Fruit fly (Drosophila melanogaster) whole organism, embryonic: ENCODE measurements around the gene CG11836.

Experiments
- Ada2b ChIP-seq: fragments of 200-800 bp; sonication (Bioruptor generic); IDR thresholded peaks from 2 replicates; pipeline ENCODE4 v1.3.6; 2022; ENCODE audit warnings: missing biosample characterization, missing genetic modification characterization
- Adf1 ChIP-seq: fragments of 200-800 bp; sonication (Bioruptor generic); IDR thresholded peaks from 2 replicates; pipeline ENCODE4 v1.3.6; 2022; ENCODE audit warnings: missing biosample characterization, missing genetic modification characterization
- Bdp1 ChIP-seq: fragments of 200-800 bp; sonication (Bioruptor generic); optimal IDR thresholded peaks from 3 replicates; lab custom pipeline; 2016; ENCODE audit warnings: missing biosample characterization, missing genetic modification characterization
- BtbVII ChIP-seq: fragments of 200-800 bp; sonication (Bioruptor generic); optimal IDR thresholded peaks from 3 replicates; lab custom pipeline; 2017; ENCODE audit warnings: missing biosample characterization, mild to moderate bottlenecking, missing genetic modification characterization
- CG10321 ChIP-seq: fragments of 200-800 bp; sonication (Bioruptor generic); IDR thresholded peaks from 2 replicates; pipeline ENCODE4 v1.3.6; 2022; ENCODE audit warnings: missing biosample characterization, missing genetic modification characterization
- CG10979 ChIP-seq: fragments of 200-800 bp; sonication (Bioruptor generic); optimal IDR thresholded peaks from 2 replicates; lab custom pipeline; 2018; ENCODE audit warnings: missing biosample characterization, mild to moderate bottlenecking, missing genetic modification characterization, moderate library complexity
- CG11398 ChIP-seq: fragments of 200-800 bp; sonication (Bioruptor generic); optimal IDR thresholded peaks from 2 replicates; lab custom pipeline; 2016; ENCODE audit warnings: missing biosample characterization, missing genetic modification characterization
- CG12071 ChIP-seq: fragments of 200-800 bp; sonication (Bioruptor generic); optimal IDR thresholded peaks from 3 replicates; lab custom pipeline; 2018; ENCODE audit warnings: missing biosample characterization, mild to moderate bottlenecking, missing genetic modification characterization
- CG13775 ChIP-seq: fragments of 200-800 bp; sonication (Bioruptor generic); optimal IDR thresholded peaks from 3 replicates; lab custom pipeline; 2017; ENCODE audit warnings: missing biosample characterization, mild to moderate bottlenecking, missing genetic modification characterization
- CG15011 ChIP-seq: fragments of 200-800 bp; sonication (Bioruptor generic); optimal IDR thresholded peaks from 3 replicates; lab custom pipeline; 2018; ENCODE audit warnings: missing biosample characterization, mild to moderate bottlenecking, missing genetic modification characterization
- CG15073 ChIP-seq: fragments of 200-800 bp; sonication (Bioruptor generic); optimal IDR thresholded peaks from 2 replicates; lab custom pipeline; 2016; ENCODE audit warnings: missing biosample characterization, missing genetic modification characterization
- CG42726 ChIP-seq: fragments of 200-800 bp; sonication (Bioruptor generic); IDR thresholded peaks from 2 replicates; pipeline ENCODE4 v1.3.6; 2022; ENCODE audit warnings: missing biosample characterization, missing genetic modification characterization; ENCODE audit not compliant: partially characterized antibody
- CG4820 ChIP-seq: fragments of 200-800 bp; sonication (Bioruptor generic); optimal IDR thresholded peaks from 3 replicates; lab custom pipeline; 2016; ENCODE audit warnings: missing biosample characterization, missing genetic modification characterization
- CG5953 ChIP-seq: fragments of 200-800 bp; sonication (Bioruptor generic); IDR thresholded peaks from 2 replicates; pipeline ENCODE4 v1.3.6; 2022; ENCODE audit warnings: missing biosample characterization, missing genetic modification characterization
- CG7745 ChIP-seq: fragments of 200-800 bp; sonication (Bioruptor generic); optimal IDR thresholded peaks from 2 replicates; lab custom pipeline; 2018; ENCODE audit warnings: missing biosample characterization, mild to moderate bottlenecking, missing genetic modification characterization, moderate library complexity
- CrebB ChIP-seq: fragments of 200-800 bp; sonication (Bioruptor generic); optimal IDR thresholded peaks from 3 replicates; lab custom pipeline; 2018; ENCODE audit warnings: missing biosample characterization, mild to moderate bottlenecking, missing genetic modification characterization
- Dek ChIP-seq: fragments of 200-800 bp; sonication (Bioruptor generic); optimal IDR thresholded peaks from 3 replicates; lab custom pipeline; 2019; ENCODE audit warnings: missing biosample characterization, mild to moderate bottlenecking, missing genetic modification characterization, moderate library complexity
- Dip3 ChIP-seq: fragments of 200-800 bp; sonication (Bioruptor generic); optimal IDR thresholded peaks from 3 replicates; lab custom pipeline; 2016; ENCODE audit warnings: missing biosample characterization, missing genetic modification characterization
- Dref ChIP-seq: fragments of 200-800 bp; sonication (Bioruptor generic); IDR thresholded peaks from 2 replicates; pipeline ENCODE4 v1.3.6; 2022; ENCODE audit warnings: missing biosample characterization, missing genetic modification characterization
- E2f2 ChIP-seq: fragments of 200-800 bp; sonication (Bioruptor generic); IDR thresholded peaks from 2 replicates; pipeline ENCODE4 v1.3.6; 2022; ENCODE audit warnings: missing biosample characterization, missing genetic modification characterization
- Fer1 ChIP-seq: fragments of 200-800 bp; sonication (Bioruptor generic); optimal IDR thresholded peaks from 2 replicates; lab custom pipeline; 2017; ENCODE audit warnings: missing biosample characterization, mild to moderate bottlenecking, missing genetic modification characterization
- HLH54F ChIP-seq: fragments of 200-800 bp; sonication (Bioruptor generic); optimal IDR thresholded peaks from 3 replicates; lab custom pipeline; 2016; ENCODE audit warnings: missing biosample characterization, missing genetic modification characterization
- Hr39 ChIP-seq: fragments of >200 bp; optimal IDR thresholded peaks from 2 replicates; lab custom pipeline; 2017
- NC2β ChIP-seq: fragments of 200-800 bp; sonication (Bioruptor generic); optimal IDR thresholded peaks from 2 replicates; lab custom pipeline; 2016; ENCODE audit warnings: missing biosample characterization, missing genetic modification characterization
- Nf-YC ChIP-seq: fragments of 200-800 bp; optimal IDR thresholded peaks from 3 replicates; lab custom pipeline; 2019; ENCODE audit warnings: missing biosample characterization, mild to moderate bottlenecking, missing genetic modification characterization, moderate library complexity
- ap ChIP-seq: fragments of 200-800 bp; sonication (Bioruptor generic); IDR thresholded peaks from 2 replicates; pipeline ENCODE4 v1.3.6; 2022; ENCODE audit warnings: missing biosample characterization, missing genetic modification characterization
- bab2 ChIP-seq: fragments of 200-800 bp; sonication (Bioruptor generic); optimal IDR thresholded peaks from 2 replicates; lab custom pipeline; 2016; ENCODE audit warnings: missing biosample characterization, missing genetic modification characterization
- bbx ChIP-seq: fragments of 200-800 bp; sonication (Bioruptor generic); IDR thresholded peaks from 2 replicates; pipeline ENCODE4 v1.3.6; 2022; ENCODE audit warnings: missing biosample characterization, missing genetic modification characterization; ENCODE audit not compliant: partially characterized antibody
- chif ChIP-seq, 2 experiments: fragments of 200-800 bp; sonication (Bioruptor generic); optimal IDR thresholded peaks; 3 replicates each; lab custom pipeline; 2016; ENCODE audit warnings: missing biosample characterization in 2 of 2, missing genetic modification characterization in 2 of 2
- chn ChIP-seq: fragments of 200-800 bp; sonication (Bioruptor generic); optimal IDR thresholded peaks from 2 replicates; lab custom pipeline; 2016; ENCODE audit warnings: missing biosample characterization, missing genetic modification characterization
- corto ChIP-seq: fragments of 200-800 bp; sonication (Bioruptor generic); optimal IDR thresholded peaks from 2 replicates; lab custom pipeline; 2016; ENCODE audit warnings: missing biosample characterization, mild to moderate bottlenecking, missing genetic modification characterization, moderate library complexity
- crc ChIP-seq: fragments of 200-800 bp; sonication (Bioruptor generic); optimal IDR thresholded peaks from 2 replicates; lab custom pipeline; 2016; ENCODE audit warnings: missing biosample characterization, missing genetic modification characterization
- danr ChIP-seq: fragments of 200-800 bp; sonication (Bioruptor generic); IDR thresholded peaks from 2 replicates; pipeline ENCODE4 v1.3.6; 2022; ENCODE audit warnings: missing biosample characterization, missing genetic modification characterization
- disco-r ChIP-seq: fragments of 200-800 bp; sonication (Bioruptor generic); optimal IDR thresholded peaks from 2 replicates; lab custom pipeline; 2016; ENCODE audit warnings: missing biosample characterization, missing genetic modification characterization
- dm ChIP-seq: fragments of 200-800 bp; sonication (Bioruptor generic); optimal IDR thresholded peaks from 3 replicates; lab custom pipeline; 2016; ENCODE audit warnings: missing biosample characterization, missing genetic modification characterization
- en ChIP-seq: fragments of 200-800 bp; sonication (Bioruptor generic); optimal IDR thresholded peaks from 2 replicates; lab custom pipeline; 2016; ENCODE audit warnings: missing biosample characterization, missing genetic modification characterization
- fd102C ChIP-seq: fragments of 200-800 bp; sonication (Bioruptor generic); optimal IDR thresholded peaks from 2 replicates; lab custom pipeline; 2018; ENCODE audit warnings: missing biosample characterization, mild to moderate bottlenecking, missing genetic modification characterization, moderate library complexity
- grau ChIP-seq: fragments of 200-800 bp; optimal IDR thresholded peaks from 3 replicates; lab custom pipeline; 2019; ENCODE audit warnings: missing biosample characterization, mild to moderate bottlenecking, missing genetic modification characterization, moderate library complexity
- hb ChIP-seq: fragments of 200-800 bp; sonication (Bioruptor generic); IDR thresholded peaks from 3 replicates; pipeline ENCODE4 v1.3.6; 2022; ENCODE audit warnings: missing biosample characterization, missing genetic modification characterization; ENCODE audit not compliant: partially characterized antibody
- lilli ChIP-seq: fragments of 200-800 bp; sonication (Bioruptor generic); optimal IDR thresholded peaks from 3 replicates; lab custom pipeline; 2016; ENCODE audit warnings: missing biosample characterization, missing genetic modification characterization
- lov ChIP-seq, 2 experiments: fragments of 200-800 bp in 1 of 2; fragments of >200 bp in 1 of 2; sonication (Bioruptor generic) in 1 of 2; IDR thresholded peaks in 1 of 2; optimal IDR thresholded peaks in 1 of 2; 2 replicates in 1 of 2; 3 replicates in 1 of 2; pipeline versions ENCODE4 v1.3.6 to Lab custom; 2017 to 2022; ENCODE audit warnings: missing biosample characterization in 1 of 2, missing genetic modification characterization in 1 of 2
- peb ChIP-seq: fragments of 200-800 bp; sonication (Bioruptor generic); IDR thresholded peaks from 2 replicates; pipeline ENCODE4 v1.3.6; 2022; ENCODE audit warnings: missing biosample characterization, missing genetic modification characterization
- pnt ChIP-seq: fragments of 200-800 bp; sonication (Bioruptor generic); optimal IDR thresholded peaks from 3 replicates; lab custom pipeline; 2016; ENCODE audit warnings: missing biosample characterization, missing genetic modification characterization
- prd ChIP-seq, 3 experiments: fragments of >200 bp in 2 of 3; fragments of 200-800 bp in 1 of 3; sonication (Bioruptor generic) in 1 of 3; optimal IDR thresholded peaks in 2 of 3; IDR thresholded peaks in 1 of 3; 2 replicates in 2 of 3; 3 replicates in 1 of 3; pipeline versions ENCODE4 v1.3.6 to Lab custom; 2017 to 2022; ENCODE audit warnings: missing biosample characterization in 1 of 3, missing genetic modification characterization in 1 of 3
- salm ChIP-seq: fragments of 200-800 bp; sonication (Bioruptor generic); optimal IDR thresholded peaks from 2 replicates; lab custom pipeline; 2018; ENCODE audit warnings: missing biosample characterization, mild to moderate bottlenecking, missing genetic modification characterization
- seq ChIP-seq: fragments of 200-800 bp; sonication (Bioruptor generic); IDR thresholded peaks from 2 replicates; pipeline ENCODE4 v1.3.6; 2022; ENCODE audit warnings: missing biosample characterization, missing genetic modification characterization
- shn ChIP-seq: fragments of 200-800 bp; sonication (Bioruptor generic); optimal IDR thresholded peaks from 3 replicates; lab custom pipeline; 2016; ENCODE audit warnings: missing biosample characterization, missing genetic modification characterization
- slp2 ChIP-seq: fragments of 200-800 bp; sonication (Bioruptor generic); optimal IDR thresholded peaks from 2 replicates; lab custom pipeline; 2016; ENCODE audit warnings: missing biosample characterization, missing genetic modification characterization
- ssp ChIP-seq: fragments of 200-800 bp; sonication (Bioruptor generic); IDR thresholded peaks from 2 replicates; pipeline ENCODE4 v1.3.6; 2022; ENCODE audit warnings: missing biosample characterization, missing genetic modification characterization
- trh ChIP-seq: fragments of 200-800 bp; sonication (Bioruptor generic); optimal IDR thresholded peaks from 2 replicates; lab custom pipeline; 2016; ENCODE audit warnings: missing biosample characterization, missing genetic modification characterization
- wor ChIP-seq: fragments of 200-800 bp; sonication (Bioruptor generic); IDR thresholded peaks from 2 replicates; pipeline ENCODE4 v1.3.6; 2022; ENCODE audit warnings: missing biosample characterization, missing genetic modification characterization

Gene CG11836

DNA sequence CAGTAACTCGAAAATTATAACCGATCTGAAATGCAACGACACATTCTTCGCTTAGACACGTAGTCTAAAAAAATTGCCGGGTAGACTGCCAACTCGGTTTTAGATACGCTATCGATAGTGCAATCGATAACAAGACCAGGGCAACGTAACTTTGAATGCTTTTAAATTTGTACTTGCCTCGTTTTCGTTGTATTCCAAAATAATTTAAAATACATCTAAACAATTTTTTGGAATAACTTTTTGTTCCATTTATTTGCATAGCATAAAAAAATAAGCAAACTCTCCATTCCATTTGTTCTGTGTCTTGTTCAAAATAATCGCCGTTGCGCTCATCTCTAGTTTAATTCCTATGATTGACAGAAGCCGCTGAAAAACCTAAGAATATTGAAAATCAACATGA lies 1.4 kb upstream of the CG11836 start, which contains the start of the genes Stt3B and CG11839:
Stt3B (minus strand) TSS at position 69 of the 400 bp plus-strand sequence.
CG11839 (plus strand) TSS at position 359 of the 400 bp plus-strand sequence.
- TF ChIP-seq CG42726 (peak; percentile 89; the same call in 1 of the 2 replicates), prd (optimal IDR thresholded peaks at IDR 0.05; lab: Kevin White, UChicago) (no peak), prd (GFP tag; IDR thresholded peaks at IDR 0.05; lab: Robert Waterston, UW) (peak; percentile 79), CG4820 (GFP tag; lab: Kevin White, UChicago) (peak; percentile 66), Ada2b (GFP tag; lab: Robert Waterston, UW) (peak; percentile 58), corto (GFP tag; lab: Kevin White, UChicago) (no peak), CG15073 (GFP tag; lab: Kevin White, UChicago) (no peak), grau (tag; lab: Kevin White, UChicago) (peak; percentile 73), Dref (GFP tag; lab: Robert Waterston, UW) (peak; percentile 89), CG5953 (GFP tag; lab: Robert Waterston, UW) (no peak), seq (GFP tag; lab: Robert Waterston, UW) (no peak), dm (GFP tag; lab: Kevin White, UChicago) (peak; percentile 58), shn (GFP tag; lab: Kevin White, UChicago) (peak; percentile 81), ssp (GFP tag; lab: Robert Waterston, UW) (no peak), Adf1 (GFP tag; lab: Robert Waterston, UW) (no peak), BtbVII (GFP tag; lab: Kevin White, UChicago) (no peak), en (GFP tag; lab: Kevin White, UChicago) (peak; percentile 25), E2f2 (peak; percentile 67), CG13775 (GFP tag; lab: Kevin White, UChicago) (peak; percentile 74), fd102C (no peak), trh (GFP tag; lab: Kevin White, UChicago) (peak; percentile 30), salm (peak; percentile 3), chif (GFP tag; optimal IDR thresholded peaks at IDR 0.05; lab: Kevin White, UChicago) (peak; percentile 55 to 82), CrebB (tag; lab: Kevin White, UChicago) (peak; percentile 3), CG15011 (GFP tag; lab: Kevin White, UChicago) (no peak), NC2β (peak; percentile 71), wor (GFP tag; lab: Robert Waterston, UW) (no peak), Dek (tag; lab: Kevin White, UChicago) (no peak), pnt (GFP tag; lab: Kevin White, UChicago) (peak; percentile 77), HLH54F (GFP tag; lab: Kevin White, UChicago) (peak; percentile 79), Dip3 (GFP tag; lab: Kevin White, UChicago) (peak; percentile 84), lov (optimal IDR thresholded peaks at IDR 0.05; lab: Kevin White, UChicago) (no peak), lov (GFP tag; IDR thresholded peaks at IDR 0.05; lab: Robert Waterston, UW) (no peak), CG7745 (tag; lab: Kevin White, UChicago) (peak; percentile 23), CG10979 (tag; lab: Kevin White, UChicago) (peak; percentile 68), ap (no peak), Hr39 (no peak), CG10321 (GFP tag; lab: Robert Waterston, UW) (no peak), CG12071 (GFP tag; lab: Kevin White, UChicago) (no peak), hb (GFP tag; lab: Robert Waterston, UW) (peak; percentile 91), CG11398 (GFP tag; lab: Kevin White, UChicago) (peak; percentile 64), chn (GFP tag; lab: Kevin White, UChicago) (peak; percentile 75), bbx (GFP tag; lab: Robert Waterston, UW) (peak; percentile 84), Nf-YC (tag; lab: Kevin White, UChicago) (no peak), crc (GFP tag; lab: Kevin White, UChicago) (peak; percentile 74), peb (peak; percentile 48; the same call in 1 of the 2 replicates), danr (GFP tag; lab: Robert Waterston, UW) (no peak), Bdp1 (GFP tag; lab: Kevin White, UChicago) (peak; percentile 60), disco-r (peak; percentile 17), Fer1 (GFP tag; lab: Kevin White, UChicago) (peak; percentile 76), bab2 (peak; percentile 72), lilli (GFP tag; lab: Kevin White, UChicago) (peak; percentile 90), slp2 (GFP tag; lab: Kevin White, UChicago) (peak; percentile 54)
